Worm (Caenorhabditis elegans): ENCODE measurements around the gene K07F5.22.

ce11 chrIV:9825196-9825744 lies 39.6 kb upstream of the K07F5.22 start, which contains the start of gene mtr-4:
- no peak for TF ChIP-seq unc-39 (tag; optimal IDR thresholded peaks at IDR 0.05)
- no peak for TF ChIP-seq egl-27 (tag; optimal IDR thresholded peaks at IDR 0.05)
- TF ChIP-seq unc-62 (GFP tag; optimal IDR thresholded peaks at IDR 0.05), result no peak
- TF ChIP-seq ztf-1 (GFP tag; conservative IDR thresholded peaks at IDR 0.05), result no peak
- TF ChIP-seq nhr-12 (tag; optimal IDR thresholded peaks at IDR 0.05), result no peak
